Worm (Caenorhabditis elegans) whole organism, midembryonic: ENCODE results near the gene rbg-1.
"Not testable (repeated sequence)": the region's sequence is repeated elsewhere in the genome, so short reads cannot be mapped to it uniquely, and the experiment has no call there.

Experiments
- T22C8.4 ChIP-seq: fragments of 200-800 bp; sonication (Bioruptor generic); IDR thresholded peaks from 2 replicates; pipeline ENCODE4 v1.3.6; 2022; ENCODE audit warnings: missing genetic modification characterization, missing compliant biosample characterization
- cog-1 ChIP-seq: sonication (generic microtip); optimal IDR thresholded peaks from 2 replicates; lab custom pipeline; 2016; ENCODE audit warnings: missing genetic modification characterization, missing compliant biosample characterization
- flt-1 ChIP-seq: fragments of 200-800 bp; sonication (Bioruptor generic); IDR thresholded peaks from 2 replicates; pipeline ENCODE4 v1.3.6; 2022; ENCODE audit warnings: missing genetic modification characterization, missing compliant biosample characterization
- klf-2 ChIP-seq: fragments of 200-800 bp; sonication (Bioruptor generic); conservative IDR thresholded peaks from 2 replicates; pipeline ENCODE4 v1.3.6; 2022; ENCODE audit warnings: missing genetic modification reagents, missing genetic modification characterization, missing compliant biosample characterization
- med-1 ChIP-seq: sonication (generic microtip); optimal IDR thresholded peaks from 2 replicates; lab custom pipeline; 2017; ENCODE audit warnings: missing genetic modification characterization, mild to moderate bottlenecking, missing compliant biosample characterization, antibody characterized with exemption, missing genetic modification reagents; ENCODE audit not compliant: insufficient read depth
- ref-1 ChIP-seq: fragments of 200-800 bp; sonication (Bioruptor generic); conservative IDR thresholded peaks from 2 replicates; pipeline ENCODE4 v1.3.6; 2022; ENCODE audit warnings: missing genetic modification reagents, missing genetic modification characterization, missing compliant biosample characterization
- tab-1 ChIP-seq: fragments of 200-800 bp; sonication (Bioruptor generic); IDR thresholded peaks from 2 replicates; pipeline ENCODE4 v1.3.6; 2022; ENCODE audit warnings: missing genetic modification characterization, missing compliant biosample characterization
- ztf-23 ChIP-seq: fragments of 200-800 bp; sonication (Bioruptor generic); IDR thresholded peaks from 2 replicates; pipeline ENCODE4 v1.3.6; 2022; ENCODE audit warnings: missing genetic modification reagents, missing genetic modification characterization, missing compliant biosample characterization
- ztf-29 ChIP-seq: fragments of 200-800 bp; sonication (Bioruptor generic); IDR thresholded peaks from 2 replicates; pipeline ENCODE4 v1.3.6; 2022; ENCODE audit warnings: missing genetic modification reagents, missing genetic modification characterization, missing compliant biosample characterization

rbg-1 gene

ce11 chrX:14959393-14960073 is 23.8 kb upstream of the rbg-1 start:
- TF ChIP-seq klf-2 (GFP tag; lab: Robert Waterston, UW) (no peak), ztf-23 (GFP tag; lab: Robert Waterston, UW) (no peak), tab-1 (GFP tag; lab: Robert Waterston, UW) (no peak)

ce11 chrX:14960841-14961240 is 22.5 kb upstream of the rbg-1 start:
- no peak for TF ChIP-seq med-1 (GFP tag; lab: Kevin White, UChicago)
- no peak for TF ChIP-seq cog-1 (tag; lab: Kevin White, UChicago)
- no peak for TF ChIP-seq ztf-23 (GFP tag; lab: Robert Waterston, UW)
- TF ChIP-seq tab-1 (GFP tag; lab: Robert Waterston, UW) = no peak; the same call in 1 of the 2 replicates
- no peak for TF ChIP-seq flt-1 (GFP tag; lab: Robert Waterston, UW)
- no peak for TF ChIP-seq klf-2 (GFP tag; lab: Robert Waterston, UW)
- no peak for TF ChIP-seq ref-1
- no peak for TF ChIP-seq T22C8.4 (GFP tag; lab: Robert Waterston, UW)
- TF ChIP-seq ztf-29 (GFP tag; lab: Robert Waterston, UW) = no peak

- TF ChIP-seq klf-2 (GFP tag; lab: Robert Waterston, UW) (no peak), flt-1 (GFP tag; lab: Robert Waterston, UW) (no peak), med-1 (GFP tag; lab: Kevin White, UChicago) (no peak), cog-1 (tag; lab: Kevin White, UChicago) (no peak), ztf-29 (GFP tag; lab: Robert Waterston, UW) (no peak), ztf-23 (GFP tag; lab: Robert Waterston, UW) (no peak), tab-1 (GFP tag; lab: Robert Waterston, UW) (no peak), ref-1 (no peak), T22C8.4 (GFP tag; lab: Robert Waterston, UW) (no peak)
These were observed 21.9 kb upstream of the rbg-1 start, which contains the start of gene idpp-3 for ce11 chrX:14961471-14961870. idpp-3 (minus strand) TSS chrX:14961571.

- TF ChIP-seq cog-1 (tag; lab: Kevin White, UChicago) (no peak), T22C8.4 (GFP tag; lab: Robert Waterston, UW) (no peak), ref-1 (no peak), ztf-29 (GFP tag; lab: Robert Waterston, UW) (no peak), flt-1 (GFP tag; lab: Robert Waterston, UW) (no peak), klf-2 (GFP tag; lab: Robert Waterston, UW) (no peak), med-1 (GFP tag; lab: Kevin White, UChicago) (no peak)
These were observed 20.9 kb upstream of the rbg-1 start, which contains the start of gene rgs-10 for ce11 chrX:14962456-14962855. rgs-10 (plus strand) TSS chrX:14962756.

ce11 chrX:14964253-14964652 is 19.1 kb upstream of the rbg-1 start, which contains the start of gene rgs-11:
rgs-11 (plus strand) TSS chrX:14964553.
- TF ChIP-seq tab-1 (GFP tag; lab: Robert Waterston, UW) (no peak), T22C8.4 (GFP tag; lab: Robert Waterston, UW) (no peak), klf-2 (GFP tag; lab: Robert Waterston, UW) (no peak), cog-1 (tag; lab: Kevin White, UChicago) (no peak), ref-1 (no peak), flt-1 (GFP tag; lab: Robert Waterston, UW) (no peak), ztf-23 (GFP tag; lab: Robert Waterston, UW) (no peak), med-1 (GFP tag; lab: Kevin White, UChicago) (no peak)

ce11 chrX:14965761-14966160 is 17.6 kb upstream of the rbg-1 start, which contains the start of gene F45B8.5:
F45B8.5 (plus strand) TSS chrX:14966061.
- no peak for TF ChIP-seq ztf-23 (GFP tag; lab: Robert Waterston, UW)
- no peak for TF ChIP-seq med-1 (GFP tag; lab: Kevin White, UChicago)
- TF ChIP-seq ztf-29 (GFP tag; lab: Robert Waterston, UW) = no peak
- TF ChIP-seq klf-2 (GFP tag; lab: Robert Waterston, UW) = no peak
- no peak for TF ChIP-seq tab-1 (GFP tag; lab: Robert Waterston, UW)
- no peak for TF ChIP-seq flt-1 (GFP tag; lab: Robert Waterston, UW)
- no peak for TF ChIP-seq T22C8.4 (GFP tag; lab: Robert Waterston, UW)
- no peak for TF ChIP-seq ref-1
- no peak for TF ChIP-seq cog-1 (tag; lab: Kevin White, UChicago)

ce11 chrX:14966515-14966914 is 16.8 kb upstream of the rbg-1 start, which contains the start of gene F20D1.22:
F20D1.22 (plus strand) TSS chrX:14966815.
- TF ChIP-seq med-1 (GFP tag; lab: Kevin White, UChicago); cog-1 (tag; lab: Kevin White, UChicago); flt-1 (GFP tag; lab: Robert Waterston, UW): not testable (repeated sequence)

ce11 chrX:14969615-14970014 is 13.7 kb upstream of the rbg-1 start:
- TF ChIP-seq med-1 (GFP tag; lab: Kevin White, UChicago) (no peak), ztf-29 (GFP tag; lab: Robert Waterston, UW) (no peak), ref-1 (no peak)

ce11 chrX:14970221-14970801 is 13.0 kb upstream of the rbg-1 start, which contains the start of the genes flwr-1 and tbc-1:
flwr-1 (minus strand) TSS chrX:14970271.
tbc-1 (plus strand) TSS chrX:14970751.
- TF ChIP-seq T22C8.4 (GFP tag; lab: Robert Waterston, UW) (0 out of 2 replicates have a peak, but pooled peaks have one; percentile 39), med-1 (GFP tag; lab: Kevin White, UChicago) (no peak)
